Fruit fly (Drosophila melanogaster): ENCODE data around the gene Txl.

DNA sequence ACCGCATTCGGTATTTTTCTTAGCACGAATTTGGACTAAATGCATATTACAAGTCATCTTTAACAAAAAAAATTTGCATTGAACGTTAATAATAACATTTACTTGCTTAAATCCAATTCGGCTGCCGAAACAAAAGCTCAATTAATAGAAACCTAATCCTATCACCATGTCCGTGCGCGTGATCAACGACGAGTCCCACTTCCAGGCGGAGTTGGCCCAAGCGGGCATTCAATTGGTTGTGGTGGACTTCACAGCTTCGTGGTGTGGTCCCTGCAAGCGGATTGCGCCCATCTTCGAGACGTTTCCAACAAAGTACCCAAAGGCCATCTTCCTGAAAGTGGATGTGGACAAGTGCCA lies at the start of gene Txl:
- TF ChIP-seq CG14655 (GFP tag; optimal IDR thresholded peaks at IDR 0.05), result no peak
- TF ChIP-seq D1 (tag; optimal IDR thresholded peaks at IDR 0.05), result no peak
- TF ChIP-seq CG9948 (tag; optimal IDR thresholded peaks at IDR 0.05), result no peak
- TF ChIP-seq CG8159 (tag; optimal IDR thresholded peaks at IDR 0.05), result no peak
- no peak for TF ChIP-seq CG34367 (tag; optimal IDR thresholded peaks at IDR 0.05)
- no peak for TF ChIP-seq Pif1A (GFP tag; optimal IDR thresholded peaks at IDR 0.05)
- TF ChIP-seq rn (GFP tag; IDR thresholded peaks at IDR 0.05), result no peak
- TF ChIP-seq CG8301 (tag; optimal IDR thresholded peaks at IDR 0.05), result no peak
- no peak for TF ChIP-seq CG12605 (GFP tag; IDR thresholded peaks at IDR 0.05)
- TF ChIP-seq gl (tag; optimal IDR thresholded peaks at IDR 0.05), result no peak
